Worm (Caenorhabditis elegans) whole organism, L3 larva: ENCODE results near the gene F38B7.17.

Experiments used
- aly-2 ChIP-seq: fragments of 150-350 bp; optimal IDR thresholded peaks from 2 replicates; lab custom pipeline; 2014; ENCODE audit warnings: missing biosample characterization, missing genetic modification characterization
- fkh-10 ChIP-seq: sonication (generic microtip); optimal IDR thresholded peaks from 2 replicates; lab custom pipeline; 2017; ENCODE audit warnings: missing biosample characterization, missing genetic modification reagents, missing genetic modification characterization
- nhr-11 ChIP-seq: fragments of 150-350 bp; optimal IDR thresholded peaks from 2 replicates; lab custom pipeline; 2014; ENCODE audit warnings: missing biosample characterization, missing genetic modification characterization
- nhr-77 ChIP-seq: fragments of 150-350 bp; optimal IDR thresholded peaks from 2 replicates; lab custom pipeline; 2014; ENCODE audit warnings: missing biosample characterization, missing genetic modification characterization
- pha-4 ChIP-seq: fragments of 150-350 bp; optimal IDR thresholded peaks from 2 replicates; lab custom pipeline; 2014; ENCODE audit warnings: missing biosample characterization, missing genetic modification reagents, missing genetic modification characterization
- pqm-1 ChIP-seq: fragments of 150-350 bp; optimal IDR thresholded peaks from 2 replicates; lab custom pipeline; 2017; ENCODE audit warnings: missing biosample characterization, missing genetic modification characterization, inconsistent platforms
- sea-2 ChIP-seq: fragments of 150-350 bp; sonication (generic microtip); optimal IDR thresholded peaks from 4 replicates; lab custom pipeline; 2014; ENCODE audit warnings: missing biosample characterization, missing genetic modification reagents, missing genetic modification characterization
- snpc-4 ChIP-seq: fragments of 150-350 bp; optimal IDR thresholded peaks from 2 replicates; lab custom pipeline; 2014; ENCODE audit warnings: missing biosample characterization, missing genetic modification characterization
- unc-62 ChIP-seq: fragments of 150-350 bp; sonication (generic microtip); optimal IDR thresholded peaks from 4 replicates; lab custom pipeline; 2014; ENCODE audit warnings: missing biosample characterization, missing genetic modification reagents, missing genetic modification characterization
- ztf-11 ChIP-seq: fragments of 150-350 bp; optimal IDR thresholded peaks from 2 replicates; lab custom pipeline; 2014; ENCODE audit warnings: missing biosample characterization, missing genetic modification characterization

- TF ChIP-seq ztf-11 (no peak), pqm-1 (no peak), unc-62 (GFP tag; lab: Kevin White, UChicago) (no peak), snpc-4 (tag; lab: Kevin White, UChicago) (no peak), nhr-11 (no peak), nhr-77 (tag; lab: Kevin White, UChicago) (no peak), sea-2 (GFP tag; lab: Kevin White, UChicago) (no peak), fkh-10 (GFP tag; lab: Kevin White, UChicago) (no peak), pha-4 (no peak), aly-2 (tag; lab: Kevin White, UChicago) (no peak)
These were observed 45.1 kb upstream of the F38B7.17 start for ce11 chrV:11593888-11594287.
